Fruit fly (Drosophila melanogaster) whole organism, embryonic: ENCODE results near the gene CG31627.

Source experiments
- CG10209 ChIP-seq: fragments of 200-800 bp; sonication (Bioruptor generic); optimal IDR thresholded peaks from 3 replicates; lab custom pipeline; 2017; ENCODE audit warnings: missing biosample characterization, mild to moderate bottlenecking, missing genetic modification characterization, missing genetic modification reagents
- CG11247 ChIP-seq: fragments of 200-800 bp; sonication (Bioruptor generic); IDR thresholded peaks from 2 replicates; pipeline ENCODE4 v1.3.6; 2022; ENCODE audit warnings: missing biosample characterization, missing genetic modification characterization
- CG11504 ChIP-seq: fragments of 200-800 bp; sonication (Bioruptor generic); optimal IDR thresholded peaks from 3 replicates; lab custom pipeline; 2019; ENCODE audit warnings: missing biosample characterization, mild to moderate bottlenecking, missing genetic modification characterization, moderate library complexity
- CG12071 ChIP-seq: fragments of 200-800 bp; sonication (Bioruptor generic); optimal IDR thresholded peaks from 3 replicates; lab custom pipeline; 2018; ENCODE audit warnings: missing biosample characterization, mild to moderate bottlenecking, missing genetic modification characterization
- CG15601 ChIP-seq: fragments of 200-800 bp; sonication (Bioruptor generic); optimal IDR thresholded peaks from 3 replicates; lab custom pipeline; 2019; ENCODE audit warnings: missing biosample characterization, mild to moderate bottlenecking, missing genetic modification characterization, moderate library complexity
- CG15696 ChIP-seq: fragments of 200-800 bp; sonication (Bioruptor generic); optimal IDR thresholded peaks from 2 replicates; lab custom pipeline; 2019; ENCODE audit warnings: missing biosample characterization, mild to moderate bottlenecking, missing genetic modification characterization, moderate library complexity
- CG17186 ChIP-seq: fragments of 200-800 bp; sonication (Bioruptor generic); optimal IDR thresholded peaks from 3 replicates; lab custom pipeline; 2017; ENCODE audit warnings: missing biosample characterization, missing genetic modification reagents, missing genetic modification characterization
- CG17328 ChIP-seq: fragments of 200-800 bp; sonication (Bioruptor generic); IDR thresholded peaks from 2 replicates; pipeline ENCODE4 v1.3.6; 2022; ENCODE audit warnings: missing biosample characterization, missing genetic modification characterization
- CG17385 ChIP-seq: fragments of 200-800 bp; sonication (Bioruptor generic); optimal IDR thresholded peaks from 3 replicates; lab custom pipeline; 2018; ENCODE audit warnings: missing biosample characterization, mild to moderate bottlenecking, missing genetic modification characterization
- CG18011 ChIP-seq: fragments of 200-800 bp; sonication (Bioruptor generic); optimal IDR thresholded peaks from 2 replicates; lab custom pipeline; 2017; ENCODE audit warnings: missing biosample characterization, missing genetic modification characterization, mild to moderate bottlenecking, moderate library complexity, missing genotype
- CG18619 ChIP-seq: fragments of 200-800 bp; sonication (Bioruptor generic); optimal IDR thresholded peaks from 3 replicates; lab custom pipeline; 2017; ENCODE audit warnings: missing biosample characterization, mild to moderate bottlenecking, missing genetic modification characterization
- CG2129 ChIP-seq: fragments of 200-800 bp; sonication (Bioruptor generic); IDR thresholded peaks from 2 replicates; pipeline ENCODE4 v1.3.6; 2022; ENCODE audit warnings: missing biosample characterization, missing genetic modification characterization; ENCODE audit not compliant: partially characterized antibody
- CG31388 ChIP-seq: fragments of 200-800 bp; sonication (Bioruptor generic); optimal IDR thresholded peaks from 2 replicates; lab custom pipeline; 2016; ENCODE audit warnings: missing biosample characterization, missing genetic modification characterization
- CG34376 ChIP-seq: fragments of 200-800 bp; sonication (Bioruptor generic); optimal IDR thresholded peaks from 2 replicates; lab custom pipeline; 2018; ENCODE audit warnings: missing biosample characterization, mild to moderate bottlenecking, missing genetic modification characterization
- CG3995 ChIP-seq: fragments of 200-800 bp; sonication (Bioruptor generic); optimal IDR thresholded peaks from 3 replicates; lab custom pipeline; 2016; ENCODE audit warnings: missing biosample characterization, missing genetic modification characterization
- CG6654 ChIP-seq: fragments of 200-800 bp; sonication (Bioruptor generic); optimal IDR thresholded peaks from 2 replicates; lab custom pipeline; 2017; ENCODE audit warnings: missing biosample characterization, mild to moderate bottlenecking, missing genetic modification characterization
- CG7372 ChIP-seq: fragments of 200-800 bp; sonication (Bioruptor generic); IDR thresholded peaks from 2 replicates; pipeline ENCODE4 v1.3.6; 2022; ENCODE audit warnings: missing biosample characterization, missing genetic modification characterization
- CG7928 ChIP-seq: fragments of 200-800 bp; sonication (Bioruptor generic); optimal IDR thresholded peaks from 2 replicates; lab custom pipeline; 2017; ENCODE audit warnings: missing biosample characterization, mild to moderate bottlenecking, missing genetic modification characterization
- CG8388 ChIP-seq: fragments of 200-800 bp; sonication (Bioruptor generic); optimal IDR thresholded peaks from 2 replicates; lab custom pipeline; 2019; ENCODE audit warnings: missing biosample characterization, mild to moderate bottlenecking, missing genetic modification characterization, moderate library complexity
- CG8924 ChIP-seq: fragments of 200-800 bp; optimal IDR thresholded peaks from 3 replicates; lab custom pipeline; 2019; ENCODE audit warnings: missing biosample characterization, mild to moderate bottlenecking, missing genetic modification characterization, moderate library complexity
- CG8944 ChIP-seq: fragments of 200-800 bp; sonication (Bioruptor generic); optimal IDR thresholded peaks from 3 replicates; lab custom pipeline; 2016; ENCODE audit warnings: missing biosample characterization, missing genetic modification characterization
- CG9215 ChIP-seq: fragments of 200-800 bp; sonication (Bioruptor generic); IDR thresholded peaks from 2 replicates; pipeline ENCODE4 v1.3.6; 2022; ENCODE audit warnings: missing biosample characterization, missing genetic modification characterization
- CG9437 ChIP-seq: fragments of 200-800 bp; sonication (Bioruptor generic); optimal IDR thresholded peaks from 2 replicates; lab custom pipeline; 2018; ENCODE audit warnings: missing biosample characterization, mild to moderate bottlenecking, missing genetic modification characterization
- CG9932 ChIP-seq: fragments of 200-800 bp; sonication (Bioruptor generic); IDR thresholded peaks from 2 replicates; pipeline ENCODE4 v1.3.6; 2022; ENCODE audit warnings: missing biosample characterization, missing genetic modification characterization
- Deaf1 ChIP-seq: fragments of 200-800 bp; optimal IDR thresholded peaks from 3 replicates; lab custom pipeline; 2019; ENCODE audit warnings: missing biosample characterization, mild to moderate bottlenecking, missing genetic modification characterization, moderate library complexity
- Drgx ChIP-seq: fragments of 200-800 bp; sonication (Bioruptor generic); IDR thresholded peaks from 2 replicates; pipeline ENCODE4 v1.3.6; 2022; ENCODE audit warnings: missing biosample characterization, missing genetic modification characterization
- H2.0 ChIP-seq: fragments of 200-800 bp; sonication (Bioruptor generic); IDR thresholded peaks from 2 replicates; pipeline ENCODE4 v1.3.6; 2022; ENCODE audit warnings: missing biosample characterization, missing genetic modification characterization
- Hand ChIP-seq: fragments of 200-800 bp; sonication (Bioruptor generic); optimal IDR thresholded peaks from 2 replicates; lab custom pipeline; 2017; ENCODE audit warnings: mild to moderate bottlenecking, missing biosample characterization, missing genetic modification reagents, missing genetic modification characterization
- MTF-1 ChIP-seq: fragments of 200-800 bp; sonication (Bioruptor generic); optimal IDR thresholded peaks from 2 replicates; lab custom pipeline; 2018; ENCODE audit warnings: missing biosample characterization, mild to moderate bottlenecking, missing genetic modification characterization, borderline replicate concordance
- Sox100B ChIP-seq: fragments of 200-800 bp; sonication (Bioruptor generic); optimal IDR thresholded peaks from 3 replicates; lab custom pipeline; 2018; ENCODE audit warnings: missing biosample characterization, mild to moderate bottlenecking, missing genetic modification characterization
- ase ChIP-seq: fragments of 200-800 bp; sonication (Bioruptor generic); IDR thresholded peaks from 3 replicates; pipeline ENCODE4 v1.3.6; 2022; ENCODE audit warnings: missing biosample characterization, missing genetic modification characterization
- ato ChIP-seq: fragments of 200-800 bp; sonication (Bioruptor generic); IDR thresholded peaks from 2 replicates; pipeline ENCODE4 v1.3.6; 2022; ENCODE audit warnings: missing biosample characterization, missing genetic modification characterization; ENCODE audit not compliant: partially characterized antibody
- dmrt11E ChIP-seq: fragments of 200-800 bp; sonication (Bioruptor generic); optimal IDR thresholded peaks from 3 replicates; lab custom pipeline; 2018; ENCODE audit warnings: missing biosample characterization, mild to moderate bottlenecking, missing genetic modification characterization, moderate library complexity
- dysf ChIP-seq: fragments of 200-800 bp; sonication (Bioruptor generic); IDR thresholded peaks from 3 replicates; pipeline ENCODE4 v1.3.6; 2022; ENCODE audit warnings: missing biosample characterization, missing genetic modification characterization
- ems ChIP-seq: fragments of 200-800 bp; sonication (Bioruptor generic); optimal IDR thresholded peaks from 3 replicates; lab custom pipeline; 2016; ENCODE audit warnings: missing biosample characterization, missing genetic modification characterization
- fd64A ChIP-seq: fragments of 200-800 bp; sonication (Bioruptor generic); optimal IDR thresholded peaks from 3 replicates; lab custom pipeline; 2018; ENCODE audit warnings: missing biosample characterization, mild to moderate bottlenecking, missing genetic modification characterization
- inv ChIP-seq: fragments of 200-800 bp; sonication (Bioruptor generic); IDR thresholded peaks from 2 replicates; pipeline ENCODE4 v1.3.6; 2022; ENCODE audit warnings: missing biosample characterization, missing genetic modification characterization; ENCODE audit not compliant: partially characterized antibody
- jing ChIP-seq: fragments of 200-800 bp; sonication (Bioruptor generic); optimal IDR thresholded peaks from 2 replicates; lab custom pipeline; 2018; ENCODE audit warnings: missing biosample characterization, mild to moderate bottlenecking, missing genetic modification characterization
- lab ChIP-seq: fragments of 200-800 bp; sonication (Bioruptor generic); optimal IDR thresholded peaks from 3 replicates; lab custom pipeline; 2017; ENCODE audit warnings: missing biosample characterization, missing genetic modification characterization, mild to moderate bottlenecking, moderate library complexity, missing genetic modification reagents
- lmd ChIP-seq: fragments of 200-800 bp; sonication (Bioruptor generic); IDR thresholded peaks from 2 replicates; pipeline ENCODE4 v1.3.6; 2022; ENCODE audit warnings: missing biosample characterization, missing genetic modification characterization
- maf-S ChIP-seq: fragments of 200-800 bp; sonication (Bioruptor generic); optimal IDR thresholded peaks from 2 replicates; lab custom pipeline; 2016; ENCODE audit warnings: missing biosample characterization, missing genetic modification characterization
- mam ChIP-seq: fragments of 200-800 bp; sonication (Bioruptor generic); optimal IDR thresholded peaks from 3 replicates; lab custom pipeline; 2016; ENCODE audit warnings: missing biosample characterization, missing genetic modification characterization
- ranshi ChIP-seq: fragments of 200-800 bp; sonication (Bioruptor generic); IDR thresholded peaks from 2 replicates; pipeline ENCODE4 v1.3.6; 2022; ENCODE audit warnings: missing biosample characterization, missing genetic modification characterization
- rib ChIP-seq: fragments of 200-800 bp; sonication (Bioruptor generic); IDR thresholded peaks from 2 replicates; pipeline ENCODE4 v1.3.6; 2022; ENCODE audit warnings: missing biosample characterization, missing genetic modification characterization
- ro ChIP-seq: fragments of 200-800 bp; sonication (Bioruptor generic); IDR thresholded peaks from 2 replicates; pipeline ENCODE4 v1.3.6; 2022; ENCODE audit warnings: missing biosample characterization, missing genetic modification characterization
- scrt ChIP-seq: fragments of 200-800 bp; sonication (Bioruptor generic); optimal IDR thresholded peaks from 2 replicates; lab custom pipeline; 2018; ENCODE audit warnings: missing biosample characterization, mild to moderate bottlenecking, missing genetic modification characterization, moderate library complexity
- stwl ChIP-seq: fragments of 200-800 bp; sonication (Bioruptor generic); optimal IDR thresholded peaks from 3 replicates; lab custom pipeline; 2018; ENCODE audit warnings: missing biosample characterization, mild to moderate bottlenecking, missing genetic modification characterization, moderate library complexity
- tin ChIP-seq: fragments of 200-800 bp; sonication (Bioruptor generic); optimal IDR thresholded peaks from 3 replicates; lab custom pipeline; 2016; ENCODE audit warnings: missing biosample characterization, missing genetic modification characterization
- tup ChIP-seq: fragments of 200-800 bp; sonication (Bioruptor generic); optimal IDR thresholded peaks from 2 replicates; lab custom pipeline; 2016; ENCODE audit warnings: missing biosample characterization, mild to moderate bottlenecking, missing genetic modification characterization, moderate library complexity
- wor ChIP-seq: fragments of 200-800 bp; sonication (Bioruptor generic); IDR thresholded peaks from 2 replicates; pipeline ENCODE4 v1.3.6; 2022; ENCODE audit warnings: missing biosample characterization, missing genetic modification characterization

Gene CG31627

DNA sequence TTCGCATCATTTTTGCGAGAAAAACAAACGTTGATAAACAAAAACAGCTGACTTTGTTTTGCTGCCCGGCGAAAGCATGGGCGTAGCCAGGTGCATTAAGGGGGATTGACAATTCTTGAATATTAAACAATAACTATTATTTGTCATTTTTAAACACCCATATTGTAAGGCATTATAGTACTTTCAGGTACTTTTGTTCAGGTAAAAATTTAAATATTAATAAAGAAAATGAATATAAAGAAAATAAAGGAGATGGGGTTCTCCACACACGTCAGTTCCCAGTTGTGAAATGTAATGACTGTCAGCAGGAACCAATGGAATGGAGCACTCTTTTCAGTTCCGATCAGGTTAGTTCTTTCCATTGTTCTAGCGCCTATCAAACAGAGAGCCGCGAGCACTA lies 14.5 kb upstream of the CG31627 start, which contains the start of the genes Coq3 and Pld3 (continued):
- TF ChIP-seq CG17186 (GFP tag; lab: Kevin White, UChicago): peak; percentile 18
- TF ChIP-seq CG31388 (GFP tag; lab: Kevin White, UChicago): peak; percentile 47
- peak; percentile 70 for TF ChIP-seq CG34376
- TF ChIP-seq CG8944 (GFP tag; lab: Kevin White, UChicago): peak; percentile 49
- peak; percentile 73 for TF ChIP-seq CG18619 (GFP tag; lab: Kevin White, UChicago)
- TF ChIP-seq ase (GFP tag; lab: Robert Waterston, UW): peak; percentile 76; the same call in 2 of the 3 replicates
- TF ChIP-seq CG11504 (tag; lab: Kevin White, UChicago): peak; percentile 86
- TF ChIP-seq scrt (GFP tag; lab: Kevin White, UChicago): peak; percentile 71
- TF ChIP-seq tin (GFP tag; lab: Kevin White, UChicago): peak; percentile 87
- TF ChIP-seq mam: peak; percentile 83
- peak; percentile 71 for TF ChIP-seq ems (GFP tag; lab: Kevin White, UChicago)
- no peak for TF ChIP-seq jing (GFP tag; lab: Kevin White, UChicago)
- TF ChIP-seq dysf (GFP tag; lab: Robert Waterston, UW): peak; percentile 82
- peak; percentile 92 for TF ChIP-seq lab (GFP tag; lab: Kevin White, UChicago)
- TF ChIP-seq CG17328 (GFP tag; lab: Robert Waterston, UW): peak; percentile 76
- peak; percentile 77 for TF ChIP-seq CG3995 (GFP tag; lab: Kevin White, UChicago)
- peak; percentile 93 for TF ChIP-seq Drgx (GFP tag; lab: Robert Waterston, UW)
- no peak for TF ChIP-seq wor (GFP tag; lab: Robert Waterston, UW)
- peak; percentile 4 for TF ChIP-seq fd64A
- TF ChIP-seq ranshi (GFP tag; lab: Robert Waterston, UW): peak; percentile 79
- no peak for TF ChIP-seq ro
- TF ChIP-seq dmrt11E (tag; lab: Kevin White, UChicago): peak; percentile 68
- peak; percentile 69 for TF ChIP-seq Sox100B (GFP tag; lab: Kevin White, UChicago)
- TF ChIP-seq CG11247 (GFP tag; lab: Robert Waterston, UW): peak; percentile 72; the same call in 1 of the 2 replicates
- peak; percentile 69 for TF ChIP-seq maf-S (GFP tag; lab: Kevin White, UChicago)
- peak; percentile 75 for TF ChIP-seq CG8388 (GFP tag; lab: Kevin White, UChicago)
- TF ChIP-seq lmd (GFP tag; lab: Robert Waterston, UW): peak; percentile 78
- TF ChIP-seq CG7928 (GFP tag; lab: Kevin White, UChicago): peak; percentile 41
- TF ChIP-seq MTF-1: peak; percentile 32
- TF ChIP-seq Hand (GFP tag; lab: Kevin White, UChicago): peak; percentile 48
- TF ChIP-seq CG12071 (GFP tag; lab: Kevin White, UChicago): peak; percentile 64
- TF ChIP-seq CG7372 (GFP tag; lab: Robert Waterston, UW): 0 out of 2 replicates have a peak, but pooled peaks have one; percentile 28
- TF ChIP-seq CG17385 (GFP tag; lab: Kevin White, UChicago): peak; percentile 74
- peak; percentile 63 for TF ChIP-seq rib (GFP tag; lab: Robert Waterston, UW)
- no peak for TF ChIP-seq inv (GFP tag; lab: Robert Waterston, UW)
- TF ChIP-seq stwl: peak; percentile 26
- peak; percentile 83 for TF ChIP-seq CG8924 (tag; lab: Kevin White, UChicago)
- TF ChIP-seq CG6654: peak; percentile 45
- peak; percentile 81 for TF ChIP-seq CG10209 (GFP tag; lab: Kevin White, UChicago)
- TF ChIP-seq CG9932 (GFP tag; lab: Robert Waterston, UW): peak; percentile 80
- peak; percentile 73 for TF ChIP-seq CG15601 (tag; lab: Kevin White, UChicago)
- no peak for TF ChIP-seq CG2129
- TF ChIP-seq tup (GFP tag; lab: Kevin White, UChicago): peak; percentile 50
- peak; percentile 73 for TF ChIP-seq H2.0
- TF ChIP-seq ato: no peak
- TF ChIP-seq CG15696 (tag; lab: Kevin White, UChicago): peak; percentile 77
- TF ChIP-seq Deaf1 (tag; lab: Kevin White, UChicago): no peak
- peak; percentile 76 for TF ChIP-seq CG18011 (GFP tag; lab: Kevin White, UChicago)
- peak; percentile 72 for TF ChIP-seq CG9215 (GFP tag; lab: Robert Waterston, UW)
- TF ChIP-seq CG9437 (GFP tag; lab: Kevin White, UChicago): peak; percentile 59
